Worm (Caenorhabditis elegans) whole organism, L2 larva: Measurements from ENCODE around the gene F12F6.7.
A peak's percentile ranks its signal among the peaks of the same experiment; 100 is the strongest.

Experiments
- C34F6.9 ChIP-seq: fragments of 150-350 bp; optimal IDR thresholded peaks from 2 replicates; lab custom pipeline; 2014; ENCODE audit warnings: missing biosample characterization, missing genetic modification characterization
- F13H6.1 ChIP-seq: sonication (generic microtip); optimal IDR thresholded peaks from 2 replicates; lab custom pipeline; 2016; ENCODE audit warnings: missing genetic modification characterization, missing compliant biosample characterization
- R02D3.7 ChIP-seq: fragments of 150-350 bp; optimal IDR thresholded peaks from 2 replicates; lab custom pipeline; 2014; ENCODE audit warnings: missing biosample characterization, missing genetic modification characterization
- Y55F3AM.14 ChIP-seq: fragments of 200-800 bp; sonication (Bioruptor generic); optimal IDR thresholded peaks from 2 replicates; lab custom pipeline; 2018; ENCODE audit warnings: mild to moderate bottlenecking, missing genetic modification characterization, missing compliant biosample characterization
- aly-2 ChIP-seq: fragments of 150-350 bp; optimal IDR thresholded peaks from 2 replicates; lab custom pipeline; 2014; ENCODE audit warnings: missing biosample characterization, missing genetic modification characterization
- ama-1 ChIP-seq: fragments of 150-350 bp; optimal IDR thresholded peaks from 2 replicates; lab custom pipeline; 2018; ENCODE audit warnings: inconsistent platforms
- blmp-1 ChIP-seq: sonication (generic microtip); optimal IDR thresholded peaks from 2 replicates; lab custom pipeline; 2017; ENCODE audit warnings: missing genetic modification characterization, mild to moderate bottlenecking, missing compliant biosample characterization, antibody characterized with exemption, moderate library complexity; ENCODE audit not compliant: insufficient read depth
- ceh-16 ChIP-seq: fragments of 150-350 bp; optimal IDR thresholded peaks from 2 replicates; lab custom pipeline; 2014; ENCODE audit warnings: missing biosample characterization, missing genetic modification characterization
- ceh-82 ChIP-seq: fragments of 150-350 bp; optimal IDR thresholded peaks from 2 replicates; lab custom pipeline; 2014; ENCODE audit warnings: missing biosample characterization, missing genetic modification characterization
- egl-27 ChIP-seq: sonication (generic microtip); optimal IDR thresholded peaks from 3 replicates; lab custom pipeline; 2017; ENCODE audit warnings: missing biosample characterization, missing genetic modification reagents, missing genetic modification characterization
- elt-1 ChIP-seq: fragments of 150-350 bp; optimal IDR thresholded peaks from 2 replicates; lab custom pipeline; 2014; ENCODE audit warnings: missing biosample characterization, missing genetic modification characterization
- elt-3 ChIP-seq: sonication (generic microtip); optimal IDR thresholded peaks from 2 replicates; lab custom pipeline; 2017; ENCODE audit warnings: missing biosample characterization, missing genetic modification characterization
- fos-1 ChIP-seq: fragments of 150-350 bp; optimal IDR thresholded peaks from 2 replicates; lab custom pipeline; 2014; ENCODE audit warnings: missing biosample characterization, missing genetic modification characterization
- lin-11 ChIP-seq: fragments of 150-350 bp; sonication (generic microtip); optimal IDR thresholded peaks from 2 replicates; lab custom pipeline; 2014; ENCODE audit warnings: missing biosample characterization, missing genetic modification characterization, inconsistent platforms, mixed read lengths
- lin-13 ChIP-seq: fragments of 150-350 bp; optimal IDR thresholded peaks from 2 replicates; lab custom pipeline; 2014; ENCODE audit warnings: missing biosample characterization, missing genetic modification reagents, missing genetic modification characterization
- lin-39 ChIP-seq: fragments of 150-350 bp; optimal IDR thresholded peaks from 2 replicates; lab custom pipeline; 2014; ENCODE audit warnings: missing biosample characterization, missing genetic modification reagents, missing genetic modification characterization
- lsy-2 ChIP-seq, 2 experiments: fragments of 150-350 bp in 1 of 2; sonication (generic microtip) in 1 of 2; optimal IDR thresholded peaks; 2 replicates each; lab custom pipeline; 2014 to 2017; ENCODE audit warnings: missing biosample characterization in 2 of 2, missing genetic modification characterization in 2 of 2
- mab-5 ChIP-seq: fragments of 150-350 bp; optimal IDR thresholded peaks from 2 replicates; lab custom pipeline; 2014; ENCODE audit warnings: missing biosample characterization, missing genetic modification characterization
- mbf-1 ChIP-seq: sonication (generic microtip); optimal IDR thresholded peaks from 2 replicates; lab custom pipeline; 2017; ENCODE audit warnings: missing biosample characterization, missing genetic modification characterization
- nhr-10 ChIP-seq: sonication (generic microtip); optimal IDR thresholded peaks from 2 replicates; lab custom pipeline; 2017; ENCODE audit warnings: missing biosample characterization, missing genetic modification characterization
- nhr-11 ChIP-seq: fragments of 150-350 bp; optimal IDR thresholded peaks from 2 replicates; lab custom pipeline; 2014; ENCODE audit warnings: missing biosample characterization, missing genetic modification characterization
- nhr-12 ChIP-seq: fragments of 150-350 bp; optimal IDR thresholded peaks from 2 replicates; lab custom pipeline; 2014; ENCODE audit warnings: missing biosample characterization, missing genetic modification characterization
- nhr-129 ChIP-seq: fragments of 150-350 bp; optimal IDR thresholded peaks from 2 replicates; lab custom pipeline; 2014; ENCODE audit warnings: missing biosample characterization, missing genetic modification characterization
- nhr-23 ChIP-seq: fragments of 150-350 bp; optimal IDR thresholded peaks from 2 replicates; lab custom pipeline; 2014; ENCODE audit warnings: missing biosample characterization, missing genetic modification reagents, missing genetic modification characterization
- nhr-237 ChIP-seq: fragments of 150-350 bp; optimal IDR thresholded peaks from 2 replicates; lab custom pipeline; 2014; ENCODE audit warnings: missing biosample characterization, missing genetic modification characterization
- nhr-25 ChIP-seq: fragments of 150-350 bp; sonication (generic microtip); optimal IDR thresholded peaks from 3 replicates; lab custom pipeline; 2014; ENCODE audit warnings: missing biosample characterization, missing genetic modification characterization
- nhr-77 ChIP-seq: fragments of 150-350 bp; optimal IDR thresholded peaks from 2 replicates; lab custom pipeline; 2014; ENCODE audit warnings: missing biosample characterization, missing genetic modification characterization
- peb-1 ChIP-seq: fragments of 150-350 bp; optimal IDR thresholded peaks from 2 replicates; lab custom pipeline; 2014; ENCODE audit warnings: missing biosample characterization, missing genetic modification characterization
- skn-1 ChIP-seq: sonication (generic microtip); optimal IDR thresholded peaks from 2 replicates; lab custom pipeline; 2017; ENCODE audit warnings: missing biosample characterization, missing genetic modification characterization
- sma-3 ChIP-seq: sonication (generic microtip); optimal IDR thresholded peaks from 2 replicates; lab custom pipeline; 2016; ENCODE audit warnings: missing genetic modification reagents, missing genetic modification characterization, missing compliant biosample characterization
- sma-9 ChIP-seq, 2 experiments: fragments of 150-350 bp in 1 of 2; sonication (generic microtip) in 1 of 2; optimal IDR thresholded peaks; 2 replicates each; lab custom pipeline; 2014 to 2016; ENCODE audit warnings: missing genetic modification characterization in 2 of 2, mild to moderate bottlenecking in 1 of 2, missing biosample characterization in 1 of 2, missing compliant biosample characterization in 1 of 2, missing genetic modification reagents in 1 of 2, moderate library complexity in 1 of 2
- snpc-4 ChIP-seq: fragments of 150-350 bp; optimal IDR thresholded peaks from 2 replicates; lab custom pipeline; 2014; ENCODE audit warnings: missing biosample characterization, missing genetic modification characterization
- unc-39 ChIP-seq: fragments of 150-350 bp; optimal IDR thresholded peaks from 2 replicates; lab custom pipeline; 2014; ENCODE audit warnings: missing biosample characterization, missing genetic modification characterization
- unc-55 ChIP-seq: fragments of 150-350 bp; sonication (generic microtip); optimal IDR thresholded peaks from 3 replicates; lab custom pipeline; 2014; ENCODE audit warnings: missing biosample characterization, missing genetic modification reagents, missing genetic modification characterization
- unc-62 ChIP-seq: fragments of 150-350 bp; optimal IDR thresholded peaks from 2 replicates; lab custom pipeline; 2014; ENCODE audit warnings: missing biosample characterization, missing genetic modification reagents, missing genetic modification characterization
- ztf-1 ChIP-seq: fragments of 200-800 bp; sonication (Bioruptor generic); conservative IDR thresholded peaks from 2 replicates; pipeline ENCODE4 v1.3.6; 2022; ENCODE audit warnings: missing genetic modification characterization, missing compliant biosample characterization
- ztf-11 ChIP-seq: sonication (generic microtip); optimal IDR thresholded peaks from 2 replicates; lab custom pipeline; 2017; ENCODE audit warnings: missing biosample characterization, missing genetic modification characterization
- ztf-4 ChIP-seq: fragments of 150-350 bp; optimal IDR thresholded peaks from 2 replicates; lab custom pipeline; 2014; ENCODE audit warnings: missing biosample characterization, missing genetic modification characterization

Gene F12F6.7

ce11 chrIV:11566146-11566545, 4.5 kb upstream of the F12F6.7 start, which contains the start of gene sec-24.1 (continued):
- TF ChIP-seq snpc-4 (tag; lab: Kevin White, UChicago) (peak; percentile 63), nhr-237 (peak; percentile 63), unc-39 (tag; lab: Kevin White, UChicago) (no peak), elt-1 (tag; lab: Kevin White, UChicago) (no peak), unc-62 (GFP tag; lab: Kevin White, UChicago) (peak; percentile 39), lin-11 (tag; lab: Kevin White, UChicago) (peak; percentile 86), nhr-10 (tag; lab: Kevin White, UChicago) (no peak), nhr-77 (no peak), nhr-12 (tag; lab: Kevin White, UChicago) (no peak), nhr-23 (tag; lab: Kevin White, UChicago) (no peak), nhr-11 (tag; lab: Kevin White, UChicago) (no peak), ceh-82 (peak; percentile 68), lin-13 (peak; percentile 87), lin-39 (no peak), nhr-129 (tag; lab: Kevin White, UChicago) (peak; percentile 78), ceh-16 (peak; percentile 85), fos-1 (peak; percentile 68), skn-1 (tag; lab: Kevin White, UChicago) (no peak), elt-3 (tag; lab: Kevin White, UChicago) (no peak), R02D3.7 (tag; lab: Kevin White, UChicago) (peak; percentile 60), egl-27 (tag; lab: Kevin White, UChicago) (peak; percentile 47), peb-1 (tag; lab: Kevin White, UChicago) (no peak), mbf-1 (tag; lab: Kevin White, UChicago) (no peak), C34F6.9 (peak; percentile 88), sma-3 (peak; percentile 92), nhr-25 (peak; percentile 92), mab-5 (tag; lab: Kevin White, UChicago) (peak; percentile 83)

DNA sequence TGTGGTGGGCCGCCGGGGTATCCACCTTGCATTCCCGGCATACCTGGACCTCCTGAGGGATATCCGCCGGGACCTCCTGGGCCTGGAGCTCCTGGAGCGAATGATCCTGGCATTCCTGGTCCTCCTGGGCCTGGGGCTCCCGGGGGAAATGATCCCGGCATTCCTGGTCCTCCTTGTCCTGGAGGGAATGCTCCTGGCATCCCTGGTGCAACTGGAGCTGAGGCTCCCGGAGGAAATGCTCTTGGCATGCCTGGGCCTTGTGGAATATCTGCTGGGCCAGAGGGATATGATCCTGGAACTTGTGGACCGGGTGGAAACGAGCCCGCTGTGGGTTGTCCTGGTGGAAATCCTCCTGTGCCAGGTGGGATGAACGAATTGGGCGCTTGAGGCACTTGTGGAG, 3.4 kb upstream of the F12F6.7 start:
- TF ChIP-seq ceh-82 (no peak), ztf-4 (no peak), nhr-10 (tag; lab: Kevin White, UChicago) (no peak), F13H6.1 (tag; lab: Kevin White, UChicago) (no peak), nhr-129 (tag; lab: Kevin White, UChicago) (no peak), unc-39 (tag; lab: Kevin White, UChicago) (no peak), lin-13 (no peak), Y55F3AM.14 (GFP tag; lab: Kevin White, UChicago) (no peak)
- TF ChIP-seq, all 48 proteins: peak for 0

ce11 chrIV:11563090-11563489, 1.5 kb upstream of the F12F6.7 start:
- TF ChIP-seq lsy-2 (tag; optimal IDR thresholded peaks at IDR 0.05; lab: Kevin White, UChicago) (no peak), elt-3 (tag; lab: Kevin White, UChicago) (no peak), F13H6.1 (tag; lab: Kevin White, UChicago) (no peak), ztf-1 (GFP tag; lab: Robert Waterston, UW) (no peak), aly-2 (tag; lab: Kevin White, UChicago) (no peak), nhr-11 (tag; lab: Kevin White, UChicago) (no peak), ztf-11 (tag; lab: Kevin White, UChicago) (no peak), unc-55 (GFP tag; lab: Kevin White, UChicago) (no peak), nhr-23 (tag; lab: Kevin White, UChicago) (no peak), snpc-4 (tag; lab: Kevin White, UChicago) (no peak), unc-62 (GFP tag; lab: Kevin White, UChicago) (no peak), blmp-1 (tag; lab: Kevin White, UChicago) (no peak), sma-9 (GFP tag; optimal IDR thresholded peaks at IDR 0.05; lab: Kevin White, UChicago) (no peak), sma-9 (tag; optimal IDR thresholded peaks at IDR 0.05; lab: Kevin White, UChicago) (no peak)

- TF ChIP-seq blmp-1 (tag; lab: Kevin White, UChicago) = peak; percentile 33
- no peak for TF ChIP-seq ceh-16
- TF ChIP-seq F13H6.1 (tag; lab: Kevin White, UChicago) = no peak
- TF ChIP-seq ama-1 = no peak
- TF ChIP-seq ceh-82 = no peak
- no peak for TF ChIP-seq unc-39 (tag; lab: Kevin White, UChicago)
Observed at ce11 chrIV:11551813-11552212, 9.8 kb downstream of the F12F6.7 start, which contains the start of gene col-128. TSS of gene col-128 (minus strand) at chrIV:11551960.
